Worm (Caenorhabditis elegans): ENCODE data around the gene irld-66.

- TF ChIP-seq W03F9.2 (tag; optimal IDR thresholded peaks at IDR 0.05) = no peak
- no peak for TF ChIP-seq him-1 (tag; optimal IDR thresholded peaks at IDR 0.05)
These were observed 13.1 kb downstream of the irld-66 start, which contains the start of the genes ZK355.3 and ZK355.8 for ce11 chrII:2927533-2927932.

Data from whole organism, L4/young adult.